Fruit fly (Drosophila melanogaster) whole organism, embryonic: ENCODE data around the gene RpS28a.

Experiments used
- CG31441 ChIP-seq: fragments of 200-800 bp; sonication (Bioruptor generic); IDR thresholded peaks from 2 replicates; pipeline ENCODE4 v1.3.6; 2022; ENCODE audit warnings: missing biosample characterization, missing genetic modification characterization
- CG6765 ChIP-seq: fragments of 200-800 bp; sonication (Bioruptor generic); optimal IDR thresholded peaks from 3 replicates; lab custom pipeline; 2017; ENCODE audit warnings: missing biosample characterization, mild to moderate bottlenecking, missing genetic modification characterization
- bsh ChIP-seq, 2 experiments: fragments of 200-800 bp; sonication (Bioruptor generic); optimal IDR thresholded peaks; 2 replicates each; lab custom pipeline; 2017 to 2018; ENCODE audit warnings: mild to moderate bottlenecking in 2 of 2, missing biosample characterization in 2 of 2, missing genetic modification characterization in 2 of 2, moderate library complexity in 1 of 2
- tin ChIP-seq: fragments of 200-800 bp; sonication (Bioruptor generic); optimal IDR thresholded peaks from 3 replicates; lab custom pipeline; 2016; ENCODE audit warnings: missing biosample characterization, missing genetic modification characterization
- vnd ChIP-seq: fragments of 200-800 bp; sonication (Bioruptor generic); IDR thresholded peaks from 3 replicates; pipeline ENCODE4 v1.3.6; 2022; ENCODE audit warnings: missing biosample characterization, missing genetic modification characterization; ENCODE audit not compliant: partially characterized antibody

DNA sequence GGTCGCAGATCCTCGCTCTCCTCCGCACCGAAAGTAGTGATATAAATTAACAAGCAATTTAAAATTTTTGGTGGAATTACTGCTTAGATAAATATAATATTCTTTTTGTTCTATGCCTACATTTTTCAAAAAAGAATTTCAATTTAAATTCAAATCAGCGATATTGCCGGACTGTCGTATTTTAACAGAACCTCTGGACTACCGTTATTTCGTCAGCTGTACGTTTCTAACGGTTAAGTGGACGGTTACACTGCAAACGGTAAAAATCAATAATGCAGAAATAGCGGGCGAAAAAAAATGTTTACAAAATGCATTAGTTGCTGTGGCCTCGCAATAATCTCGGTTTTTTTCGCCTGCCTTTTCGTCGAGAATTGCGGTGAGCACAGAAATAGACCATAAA is 22.2 kb downstream of the RpS28a start, which contains the start of gene Tace:
- no peak for TF ChIP-seq CG6765 (GFP tag; lab: Kevin White, UChicago)
- TF ChIP-seq CG31441 (GFP tag; lab: Robert Waterston, UW): no peak
- no peak for TF ChIP-seq vnd
- TF ChIP-seq tin (GFP tag; lab: Kevin White, UChicago): no peak
- no peak for TF ChIP-seq bsh (GFP tag; optimal IDR thresholded peaks at IDR 0.05; lab: Kevin White, UChicago)
